Fruit fly (Drosophila melanogaster): ENCODE measurements around the gene rpk.
A peak's percentile ranks its signal among the peaks of the same experiment; 100 is the strongest.

The rpk gene

dm6 chr3R:4658991-4659933, 13.5 kb downstream of the rpk start, which contains the start of gene smash (continued):
- TF ChIP-seq lov (optimal IDR thresholded peaks at IDR 0.05) (no peak), lov (GFP tag; IDR thresholded peaks at IDR 0.05) (peak; percentile 49; the same call in 1 of the 3 replicates), CG42726 (GFP tag; IDR thresholded peaks at IDR 0.05; ENCODE audit: partially characterized antibody) (peak; percentile 88), dmrt11E (tag; optimal IDR thresholded peaks at IDR 0.05) (no peak), ac (GFP tag; optimal IDR thresholded peaks at IDR 0.05) (no peak), slou (GFP tag; optimal IDR thresholded peaks at IDR 0.05) (no peak), CG14014 (GFP tag; IDR thresholded peaks at IDR 0.05) (peak; percentile 27; the same call in 1 of the 2 replicates), sim (GFP tag; IDR thresholded peaks at IDR 0.05) (0 out of 2 replicates have a peak, but pooled peaks have one; percentile 40), CG1233 (GFP tag; optimal IDR thresholded peaks at IDR 0.05) (no peak), Mes4 (GFP tag; optimal IDR thresholded peaks at IDR 0.05) (no peak), Ets97D (GFP tag; optimal IDR thresholded peaks at IDR 0.05) (peak; percentile 76), CG34376 (GFP tag; optimal IDR thresholded peaks at IDR 0.05) (peak; percentile 51), CG15696 (tag; optimal IDR thresholded peaks at IDR 0.05) (no peak), CG9876 (GFP tag; optimal IDR thresholded peaks at IDR 0.05) (no peak), CG34224 (GFP tag; IDR thresholded peaks at IDR 0.05; ENCODE audit: partially characterized antibody) (peak; percentile 33; the same call in 1 of the 3 replicates), nom (GFP tag; optimal IDR thresholded peaks at IDR 0.05) (peak; percentile 73), hb (GFP tag; IDR thresholded peaks at IDR 0.05; ENCODE audit: partially characterized antibody) (peak; percentile 65; the same call in 1 of the 3 replicates), CG3065 (GFP tag; optimal IDR thresholded peaks at IDR 0.05) (no peak), tin (GFP tag; optimal IDR thresholded peaks at IDR 0.05) (no peak), Hr51 (GFP tag; optimal IDR thresholded peaks at IDR 0.05) (peak in 1 of 2 experiments; percentile 47), al (GFP tag; IDR thresholded peaks at IDR 0.05) (no peak), CG12659 (GFP tag; optimal IDR thresholded peaks at IDR 0.05) (peak; percentile 77), sens (GFP tag) (peak; percentile 82), slp2 (GFP tag; optimal IDR thresholded peaks at IDR 0.05) (no peak), Ravus (GFP tag; IDR thresholded peaks at IDR 0.05) (no peak), wor (GFP tag; IDR thresholded peaks at IDR 0.05) (no peak), Deaf1 (tag; optimal IDR thresholded peaks at IDR 0.05) (peak; percentile 83), CG13296 (GFP tag; optimal IDR thresholded peaks at IDR 0.05) (no peak), crc (GFP tag; optimal IDR thresholded peaks at IDR 0.05) (no peak), Nf-YB (GFP tag; optimal IDR thresholded peaks at IDR 0.05) (no peak), sima (GFP tag; optimal IDR thresholded peaks at IDR 0.05) (no peak), usp (GFP tag; optimal IDR thresholded peaks at IDR 0.05) (no peak), bigmax (GFP tag; optimal IDR thresholded peaks at IDR 0.05) (no peak), CG10209 (GFP tag; optimal IDR thresholded peaks at IDR 0.05) (no peak), D19B (GFP tag; optimal IDR thresholded peaks at IDR 0.05) (no peak), HLHmδ (GFP tag; optimal IDR thresholded peaks at IDR 0.05) (peak; percentile 88), pita (GFP tag; optimal IDR thresholded peaks at IDR 0.05) (peak; percentile 55), unc-4 (GFP tag; IDR thresholded peaks at IDR 0.05; ENCODE audit: partially characterized antibody) (peak; percentile 20; the same call in 1 of the 2 replicates), Chrac-16 (GFP tag; optimal IDR thresholded peaks at IDR 0.05) (no peak), CG11398 (GFP tag; optimal IDR thresholded peaks at IDR 0.05) (no peak), Awh (GFP tag; IDR thresholded peaks at IDR 0.05) (0 out of 2 replicates have a peak, but pooled peaks have one; percentile 11), Taf1 (GFP tag; IDR thresholded peaks at IDR 0.05) (no peak), CG3281 (GFP tag; optimal IDR thresholded peaks at IDR 0.05) (no peak), CG7271 (tag; optimal IDR thresholded peaks at IDR 0.05) (no peak), maf-S (GFP tag; optimal IDR thresholded peaks at IDR 0.05) (peak; percentile 21), Elba2 (GFP tag; optimal IDR thresholded peaks at IDR 0.05) (no peak), lilli (GFP tag; optimal IDR thresholded peaks at IDR 0.05) (peak; percentile 48), CG8478 (optimal IDR thresholded peaks at IDR 0.05) (peak; percentile 52)
